Fruit fly (Drosophila melanogaster) whole organism, embryonic: ENCODE measurements around the gene Tet.
A peak's percentile ranks its signal among the peaks of the same experiment; 100 is the strongest.

Experiments
- Atf-2 ChIP-seq: fragments of 200-800 bp; sonication (Bioruptor generic); optimal IDR thresholded peaks from 2 replicates; lab custom pipeline; 2016; ENCODE audit warnings: missing biosample characterization, missing genetic modification characterization
- Atf3 ChIP-seq: fragments of 200-800 bp; sonication (Bioruptor generic); optimal IDR thresholded peaks from 3 replicates; lab custom pipeline; 2016; ENCODE audit warnings: missing biosample characterization, missing genetic modification characterization
- Bdp1 ChIP-seq: fragments of 200-800 bp; sonication (Bioruptor generic); optimal IDR thresholded peaks from 3 replicates; lab custom pipeline; 2016; ENCODE audit warnings: missing biosample characterization, missing genetic modification characterization
- CG1024 ChIP-seq: fragments of 200-800 bp; sonication (Bioruptor generic); IDR thresholded peaks from 2 replicates; pipeline ENCODE4 v1.3.6; 2022; ENCODE audit warnings: missing biosample characterization, missing genetic modification characterization
- CG10959 ChIP-seq: fragments of 200-800 bp; sonication (Bioruptor generic); IDR thresholded peaks from 2 replicates; pipeline ENCODE4 v1.3.6; 2022; ENCODE audit warnings: missing biosample characterization, missing genetic modification characterization
- CG11504 ChIP-seq: fragments of 200-800 bp; sonication (Bioruptor generic); optimal IDR thresholded peaks from 3 replicates; lab custom pipeline; 2019; ENCODE audit warnings: missing biosample characterization, mild to moderate bottlenecking, missing genetic modification characterization, moderate library complexity
- CG12071 ChIP-seq: fragments of 200-800 bp; sonication (Bioruptor generic); optimal IDR thresholded peaks from 3 replicates; lab custom pipeline; 2018; ENCODE audit warnings: missing biosample characterization, mild to moderate bottlenecking, missing genetic modification characterization
- CG12155 ChIP-seq: fragments of 200-800 bp; sonication (Bioruptor generic); optimal IDR thresholded peaks from 3 replicates; lab custom pipeline; 2016; ENCODE audit warnings: missing biosample characterization, missing genetic modification characterization
- CG12236 ChIP-seq: fragments of 200-800 bp; sonication (Bioruptor generic); optimal IDR thresholded peaks from 2 replicates; lab custom pipeline; 2016; ENCODE audit warnings: missing biosample characterization, missing genetic modification characterization
- CG13123 ChIP-seq: fragments of 200-800 bp; sonication (Bioruptor generic); optimal IDR thresholded peaks from 2 replicates; lab custom pipeline; 2016; ENCODE audit warnings: missing biosample characterization, missing genetic modification characterization
- CG15479 ChIP-seq: fragments of 200-800 bp; sonication (Bioruptor generic); optimal IDR thresholded peaks from 3 replicates; lab custom pipeline; 2019; ENCODE audit warnings: missing biosample characterization, mild to moderate bottlenecking, missing genetic modification characterization, moderate library complexity
- CG3065 ChIP-seq: fragments of 200-800 bp; sonication (Bioruptor generic); optimal IDR thresholded peaks from 2 replicates; lab custom pipeline; 2016; ENCODE audit warnings: missing biosample characterization, missing genetic modification characterization
- CG4282 ChIP-seq: fragments of 200-800 bp; sonication (Bioruptor generic); optimal IDR thresholded peaks from 2 replicates; lab custom pipeline; 2016; ENCODE audit warnings: missing biosample characterization, missing genetic modification characterization
- CG4328 ChIP-seq: fragments of 200-800 bp; sonication (Bioruptor generic); optimal IDR thresholded peaks from 3 replicates; lab custom pipeline; 2017; ENCODE audit warnings: missing biosample characterization, missing genetic modification reagents, missing genetic modification characterization
- CG4707 ChIP-seq: fragments of 200-800 bp; sonication (Bioruptor generic); optimal IDR thresholded peaks from 2 replicates; lab custom pipeline; 2018; ENCODE audit warnings: missing biosample characterization, mild to moderate bottlenecking, missing genetic modification characterization, moderate library complexity
- CG4820 ChIP-seq: fragments of 200-800 bp; sonication (Bioruptor generic); optimal IDR thresholded peaks from 3 replicates; lab custom pipeline; 2016; ENCODE audit warnings: missing biosample characterization, missing genetic modification characterization
- CG9215 ChIP-seq: fragments of 200-800 bp; sonication (Bioruptor generic); IDR thresholded peaks from 2 replicates; pipeline ENCODE4 v1.3.6; 2022; ENCODE audit warnings: missing biosample characterization, missing genetic modification characterization
- CG9437 ChIP-seq: fragments of 200-800 bp; sonication (Bioruptor generic); optimal IDR thresholded peaks from 2 replicates; lab custom pipeline; 2018; ENCODE audit warnings: missing biosample characterization, mild to moderate bottlenecking, missing genetic modification characterization
- CkIIα-i1 ChIP-seq: fragments of 200-800 bp; sonication (Bioruptor generic); IDR thresholded peaks from 2 replicates; pipeline ENCODE4 v1.3.6; 2022; ENCODE audit warnings: missing biosample characterization, missing genetic modification characterization
- D19A ChIP-seq: fragments of 200-800 bp; optimal IDR thresholded peaks from 3 replicates; lab custom pipeline; 2019; ENCODE audit warnings: missing biosample characterization, mild to moderate bottlenecking, missing genetic modification characterization, moderate library complexity
- Drgx ChIP-seq: fragments of 200-800 bp; sonication (Bioruptor generic); IDR thresholded peaks from 2 replicates; pipeline ENCODE4 v1.3.6; 2022; ENCODE audit warnings: missing biosample characterization, missing genetic modification characterization
- E2f1 ChIP-seq: fragments of 200-800 bp; sonication (Bioruptor generic); IDR thresholded peaks from 2 replicates; pipeline ENCODE4 v1.3.6; 2022; ENCODE audit warnings: missing biosample characterization, missing genetic modification characterization
- Eip74EF ChIP-seq, 2 experiments: fragments of 200-800 bp in 1 of 2; fragments of >200 bp in 1 of 2; sonication (Bioruptor generic) in 1 of 2; optimal IDR thresholded peaks; 2 replicates each; lab custom pipeline; 2017 to 2019; ENCODE audit warnings: missing biosample characterization in 2 of 2, missing genetic modification characterization in 2 of 2, mild to moderate bottlenecking in 1 of 2, moderate library complexity in 1 of 2
- Ets65A ChIP-seq: fragments of 200-800 bp; sonication (Bioruptor generic); peaks from one replicate; lab custom pipeline; 2016; ENCODE audit warnings: missing biosample characterization, missing genetic modification characterization
- Fer1 ChIP-seq: fragments of 200-800 bp; sonication (Bioruptor generic); optimal IDR thresholded peaks from 2 replicates; lab custom pipeline; 2017; ENCODE audit warnings: missing biosample characterization, mild to moderate bottlenecking, missing genetic modification characterization
- HLH3B ChIP-seq: fragments of 200-800 bp; sonication (Bioruptor generic); IDR thresholded peaks from 2 replicates; pipeline ENCODE4 v1.3.6; 2022; ENCODE audit warnings: missing biosample characterization, missing genetic modification characterization
- Hr78 ChIP-seq, 2 experiments: fragments of 200-800 bp in 1 of 2; fragments of >200 bp in 1 of 2; sonication (Bioruptor generic) in 1 of 2; optimal IDR thresholded peaks; 2 replicates each; lab custom pipeline; 2017 to 2019; ENCODE audit warnings: missing biosample characterization in 2 of 2, missing genetic modification characterization in 2 of 2, mild to moderate bottlenecking in 1 of 2, moderate library complexity in 1 of 2
- Lpt ChIP-seq: fragments of >200 bp; optimal IDR thresholded peaks from 2 replicates; lab custom pipeline; 2018; ENCODE audit warnings: missing biosample characterization, missing genetic modification characterization
- NK7.1 ChIP-seq: fragments of 200-800 bp; sonication (Bioruptor generic); optimal IDR thresholded peaks from 3 replicates; lab custom pipeline; 2016; ENCODE audit warnings: missing biosample characterization, missing genetic modification characterization
- NfI ChIP-seq: fragments of 200-800 bp; sonication (Bioruptor generic); optimal IDR thresholded peaks from 3 replicates; lab custom pipeline; 2018; ENCODE audit warnings: missing biosample characterization, mild to moderate bottlenecking, missing genetic modification characterization, moderate library complexity
- Ptx1 ChIP-seq: fragments of 200-800 bp; sonication (Bioruptor generic); IDR thresholded peaks from 2 replicates; pipeline ENCODE4 v1.3.6; 2022; ENCODE audit warnings: missing biosample characterization, missing genetic modification characterization
- Rx ChIP-seq: fragments of 200-800 bp; sonication (Bioruptor generic); IDR thresholded peaks from 2 replicates; pipeline ENCODE4 v1.3.6; 2022; ENCODE audit warnings: missing biosample characterization, missing genetic modification characterization
- Taf1 ChIP-seq: fragments of 200-800 bp; sonication (Bioruptor generic); IDR thresholded peaks from 2 replicates; pipeline ENCODE4 v1.3.6; 2022; ENCODE audit warnings: missing biosample characterization, missing genetic modification characterization
- amos ChIP-seq: fragments of 200-800 bp; sonication (Bioruptor generic); IDR thresholded peaks from 2 replicates; pipeline ENCODE4 v1.3.6; 2022; ENCODE audit warnings: missing biosample characterization, missing genetic modification characterization; ENCODE audit not compliant: partially characterized antibody
- ap ChIP-seq: fragments of 200-800 bp; sonication (Bioruptor generic); IDR thresholded peaks from 2 replicates; pipeline ENCODE4 v1.3.6; 2022; ENCODE audit warnings: missing biosample characterization, missing genetic modification characterization
- bcd ChIP-seq: fragments of 200-800 bp; sonication (Bioruptor generic); optimal IDR thresholded peaks from 2 replicates; lab custom pipeline; 2017; ENCODE audit warnings: missing biosample characterization, mild to moderate bottlenecking, missing genetic modification characterization
- chif ChIP-seq, 2 experiments: fragments of 200-800 bp; sonication (Bioruptor generic); optimal IDR thresholded peaks; 3 replicates each; lab custom pipeline; 2016; ENCODE audit warnings: missing biosample characterization in 2 of 2, missing genetic modification characterization in 2 of 2
- grau ChIP-seq: fragments of 200-800 bp; optimal IDR thresholded peaks from 3 replicates; lab custom pipeline; 2019; ENCODE audit warnings: missing biosample characterization, mild to moderate bottlenecking, missing genetic modification characterization, moderate library complexity
- lilli ChIP-seq: fragments of 200-800 bp; sonication (Bioruptor generic); optimal IDR thresholded peaks from 3 replicates; lab custom pipeline; 2016; ENCODE audit warnings: missing biosample characterization, missing genetic modification characterization
- nmo ChIP-seq: fragments of 200-800 bp; sonication (Bioruptor generic); optimal IDR thresholded peaks from 2 replicates; lab custom pipeline; 2018; ENCODE audit warnings: missing biosample characterization, mild to moderate bottlenecking, missing genetic modification characterization, moderate library complexity
- nom ChIP-seq: fragments of 200-800 bp; sonication (Bioruptor generic); optimal IDR thresholded peaks from 2 replicates; lab custom pipeline; 2017; ENCODE audit warnings: missing biosample characterization, missing genetic modification characterization, mild to moderate bottlenecking, moderate library complexity, missing genetic modification reagents
- sd ChIP-seq: fragments of 200-800 bp; sonication (Bioruptor generic); optimal IDR thresholded peaks from 3 replicates; lab custom pipeline; 2018; ENCODE audit warnings: missing biosample characterization, mild to moderate bottlenecking, missing genetic modification characterization, moderate library complexity
- shn ChIP-seq: fragments of 200-800 bp; sonication (Bioruptor generic); optimal IDR thresholded peaks from 3 replicates; lab custom pipeline; 2016; ENCODE audit warnings: missing biosample characterization, missing genetic modification characterization
- slou ChIP-seq: fragments of 200-800 bp; sonication (Bioruptor generic); optimal IDR thresholded peaks from 3 replicates; lab custom pipeline; 2016; ENCODE audit warnings: missing biosample characterization, missing genetic modification characterization
- stc ChIP-seq: fragments of 200-800 bp; sonication (Bioruptor generic); IDR thresholded peaks from 2 replicates; pipeline ENCODE4 v1.3.6; 2022; ENCODE audit warnings: missing biosample characterization, missing genetic modification characterization
- trem ChIP-seq: fragments of 200-800 bp; optimal IDR thresholded peaks from 3 replicates; lab custom pipeline; 2019; ENCODE audit warnings: missing biosample characterization, mild to moderate bottlenecking, missing genetic modification characterization, moderate library complexity
- wdn ChIP-seq: fragments of 200-800 bp; sonication (Bioruptor generic); IDR thresholded peaks from 2 replicates; pipeline ENCODE4 v1.3.6; 2022; ENCODE audit warnings: missing biosample characterization, missing genetic modification characterization
- zf30C ChIP-seq: fragments of 200-800 bp; sonication (Bioruptor generic); optimal IDR thresholded peaks from 3 replicates; lab custom pipeline; 2018; ENCODE audit warnings: missing biosample characterization, mild to moderate bottlenecking, missing genetic modification characterization

The Tet gene

dm6 chr3L:2850966-2851365 lies 28.0 kb downstream of the Tet start (continued):
- TF ChIP-seq CG9437 (GFP tag; lab: Kevin White, UChicago), result no peak
- TF ChIP-seq HLH3B (GFP tag; lab: Robert Waterston, UW), result 0 out of 2 replicates have a peak, but pooled peaks have one; percentile 16
- peak; percentile 10 for TF ChIP-seq trem (tag; lab: Kevin White, UChicago)
- TF ChIP-seq bcd, result no peak
- TF ChIP-seq, all 482 proteins: peak for 111

- TF ChIP-seq CG12236 (GFP tag; lab: Kevin White, UChicago), result no peak
- TF ChIP-seq chif (GFP tag; optimal IDR thresholded peaks at IDR 0.05; lab: Kevin White, UChicago), result no peak
- TF ChIP-seq Rx (GFP tag; lab: Robert Waterston, UW), result no peak
- TF ChIP-seq CG12071 (GFP tag; lab: Kevin White, UChicago), result no peak
- TF ChIP-seq Atf3 (GFP tag; lab: Kevin White, UChicago), result no peak
- no peak for TF ChIP-seq Hr78 (GFP tag; optimal IDR thresholded peaks at IDR 0.05; lab: Kevin White, UChicago)
- TF ChIP-seq CG4328, result no peak
- TF ChIP-seq CG1024, result no peak
- no peak for TF ChIP-seq NK7.1
- no peak for TF ChIP-seq D19A (tag; lab: Kevin White, UChicago)
- no peak for TF ChIP-seq CG12155 (GFP tag; lab: Kevin White, UChicago)
- no peak for TF ChIP-seq sd (tag; lab: Kevin White, UChicago)
- TF ChIP-seq CG4707, result no peak
- no peak for TF ChIP-seq amos (GFP tag; lab: Robert Waterston, UW)
- no peak for TF ChIP-seq CG9215 (GFP tag; lab: Robert Waterston, UW)
- no peak for TF ChIP-seq Taf1 (GFP tag; lab: Robert Waterston, UW)
- TF ChIP-seq CG15479, result no peak
- TF ChIP-seq E2f1 (GFP tag; lab: Robert Waterston, UW), result no peak
- TF ChIP-seq stc, result no peak
These were observed 30.0 kb downstream of the Tet start for dm6 chr3L:2848940-2849339.

dm6 chr3L:2848269-2848668 lies 30.7 kb downstream of the Tet start:
- TF ChIP-seq nom (GFP tag; lab: Kevin White, UChicago), result peak; percentile 4
- no peak for TF ChIP-seq CG10959
- TF ChIP-seq wdn (GFP tag; lab: Robert Waterston, UW), result no peak
- TF ChIP-seq Eip74EF (GFP tag; optimal IDR thresholded peaks at IDR 0.05; lab: Kevin White, UChicago), result no peak
- TF ChIP-seq Ets65A (GFP tag; lab: Kevin White, UChicago), result peak; percentile 36
- TF ChIP-seq Lpt (GFP tag; lab: Kevin White, UChicago), result no peak
- TF ChIP-seq Fer1 (GFP tag; lab: Kevin White, UChicago), result no peak

- TF ChIP-seq CG11504 (tag; lab: Kevin White, UChicago), result peak; percentile 35
- TF ChIP-seq HLH3B (GFP tag; lab: Robert Waterston, UW), result no peak
- TF ChIP-seq Drgx, result peak; percentile 82
- TF ChIP-seq CkIIα-i1, result no peak
- TF ChIP-seq slou (GFP tag; lab: Kevin White, UChicago), result no peak
- TF ChIP-seq CG3065 (GFP tag; lab: Kevin White, UChicago), result no peak
- TF ChIP-seq Bdp1 (GFP tag; lab: Kevin White, UChicago), result no peak
- no peak for TF ChIP-seq CG13123
- TF ChIP-seq CG12236 (GFP tag; lab: Kevin White, UChicago), result no peak
- TF ChIP-seq ap (GFP tag; lab: Robert Waterston, UW), result no peak
- TF ChIP-seq NfI (GFP tag; lab: Kevin White, UChicago), result no peak
- TF ChIP-seq Ets65A (GFP tag; lab: Kevin White, UChicago), result peak; percentile 15
- TF ChIP-seq nmo, result no peak
- TF ChIP-seq Atf-2 (GFP tag; lab: Kevin White, UChicago), result no peak
- TF ChIP-seq lilli (GFP tag; lab: Kevin White, UChicago), result no peak
- TF ChIP-seq zf30C, result peak; percentile 50
- TF ChIP-seq CG4282 (GFP tag; lab: Kevin White, UChicago), result no peak
- no peak for TF ChIP-seq CG4820 (GFP tag; lab: Kevin White, UChicago)
- TF ChIP-seq Ptx1, result 0 out of 2 replicates have a peak, but pooled peaks have one; percentile 17
- TF ChIP-seq grau (tag; lab: Kevin White, UChicago), result no peak
- TF ChIP-seq stc, result no peak
- TF ChIP-seq shn (GFP tag; lab: Kevin White, UChicago), result no peak
These were observed 31.7 kb downstream of the Tet start for dm6 chr3L:2847257-2847656.
